Worm (Caenorhabditis elegans) whole organism, young adult: ENCODE results near the gene tag-340.
A peak's percentile ranks its signal among the peaks of the same experiment; 100 is the strongest.

Source experiments
- F39B2.1 ChIP-seq: fragments of 200-800 bp; sonication (Bioruptor generic); IDR thresholded peaks from 2 replicates; pipeline ENCODE4 v1.3.6; 2022; ENCODE audit warnings: missing genetic modification reagents, missing genetic modification characterization, missing compliant biosample characterization
- Y53F4B.3 ChIP-seq: fragments of 200-800 bp; sonication (Bioruptor generic); IDR thresholded peaks from 2 replicates; pipeline ENCODE4 v1.3.6; 2022; ENCODE audit warnings: missing genetic modification reagents, missing genetic modification characterization, missing compliant biosample characterization
- ZK185.1 ChIP-seq: sonication (generic microtip); optimal IDR thresholded peaks from 2 replicates; lab custom pipeline; 2016; ENCODE audit warnings: mild to moderate bottlenecking, missing genetic modification characterization, missing compliant biosample characterization; ENCODE audit not compliant: poor library complexity, severe bottlenecking
- ama-1 ChIP-seq, 3 experiments: fragments of 150-350 bp in 1 of 3; sonication (generic microtip) in 2 of 3; optimal IDR thresholded peaks; 2 replicates each; lab custom pipeline; 2014 to 2018; ENCODE audit warnings: missing biosample characterization in 2 of 3, missing genetic modification characterization in 2 of 3, missing genetic modification reagents in 2 of 3
- ceh-40 ChIP-seq: fragments of 200-800 bp; sonication (Bioruptor generic); IDR thresholded peaks from 2 replicates; pipeline ENCODE4 v1.3.6; 2022; ENCODE audit warnings: missing genetic modification characterization, missing compliant biosample characterization
- nfya-2 ChIP-seq: fragments of 200-800 bp; sonication (Bioruptor generic); IDR thresholded peaks from 2 replicates; pipeline ENCODE4 v1.3.6; 2022; ENCODE audit warnings: missing genetic modification reagents, missing genetic modification characterization, missing compliant biosample characterization
- snpc-3.4 ChIP-seq: sonication (generic microtip); optimal IDR thresholded peaks from 2 replicates; lab custom pipeline; 2017; ENCODE audit warnings: missing genetic modification characterization, mild to moderate bottlenecking, missing compliant biosample characterization, antibody characterized with exemption, moderate library complexity, missing genotype, missing genetic modification reagents
- snpc-4 ChIP-seq, 5 experiments: fragments of 150-350 bp in 1 of 5; sonication (generic microtip) in 4 of 5; optimal IDR thresholded peaks; 2 replicates each; lab custom pipeline; 2014 to 2018; ENCODE audit warnings: missing genetic modification characterization in 5 of 5, missing biosample characterization in 3 of 5, antibody characterized with exemption in 2 of 5, mild to moderate bottlenecking in 2 of 5, missing compliant biosample characterization in 2 of 5, missing genotype in 2 of 5, moderate library complexity in 2 of 5, missing genetic modification reagents in 1 of 5
- tlf-1 ChIP-seq: fragments of 200-800 bp; sonication (Bioruptor generic); optimal IDR thresholded peaks from 2 replicates; lab custom pipeline; 2018; ENCODE audit warnings: mild to moderate bottlenecking, missing genetic modification characterization, missing compliant biosample characterization
- unc-130 ChIP-seq: sonication (generic microtip); optimal IDR thresholded peaks from 2 replicates; lab custom pipeline; 2016; ENCODE audit warnings: missing genetic modification reagents, missing genetic modification characterization, missing compliant biosample characterization
- xnd-1 ChIP-seq: sonication (generic microtip); optimal IDR thresholded peaks from 2 replicates; lab custom pipeline; 2016; ENCODE audit warnings: missing genotype, missing genetic modification reagents, missing genetic modification characterization, missing compliant biosample characterization
- ztf-22 ChIP-seq: fragments of 200-800 bp; sonication (Bioruptor generic); optimal IDR thresholded peaks from 2 replicates; lab custom pipeline; 2018; ENCODE audit warnings: mild to moderate bottlenecking, missing genetic modification characterization, moderate library complexity, missing compliant biosample characterization
- ztf-26 ChIP-seq: sonication (generic microtip); optimal IDR thresholded peaks from 2 replicates; lab custom pipeline; 2017; ENCODE audit warnings: missing genetic modification characterization, missing compliant biosample characterization
- ztf-3 ChIP-seq: fragments of 200-800 bp; sonication (Bioruptor generic); optimal IDR thresholded peaks from 2 replicates; lab custom pipeline; 2018; ENCODE audit warnings: mild to moderate bottlenecking, missing genetic modification characterization, missing compliant biosample characterization

DNA sequence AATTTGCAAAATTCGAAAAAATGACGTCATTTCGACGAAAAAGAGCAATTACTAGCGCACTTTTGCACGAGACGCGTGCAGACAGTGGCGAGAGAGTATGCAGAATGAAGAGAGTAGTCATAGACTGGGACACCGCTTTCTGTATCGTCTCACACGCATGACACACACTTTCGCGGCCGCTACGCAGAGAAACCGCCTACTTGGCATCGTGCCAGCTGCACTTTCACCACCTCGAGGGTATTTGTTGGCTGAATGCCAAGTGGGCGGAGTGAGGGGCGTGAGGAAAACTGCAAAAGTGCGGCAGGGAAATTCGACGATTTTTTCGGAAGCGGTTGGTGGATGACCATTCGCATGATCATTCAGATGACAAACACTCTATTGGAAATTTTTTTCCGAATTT lies 580 bp upstream of the tag-340 start:
- no peak for TF ChIP-seq Y53F4B.3 (GFP tag; lab: Robert Waterston, UW)
- peak; percentile 69 for TF ChIP-seq snpc-4 (GFP tag; optimal IDR thresholded peaks at IDR 0.05; lab: Kevin White, UChicago)
- peak; percentile 77 to 91 (median 82) for TF ChIP-seq snpc-4 (tag; optimal IDR thresholded peaks at IDR 0.05; lab: Kevin White, UChicago)
- TF ChIP-seq ztf-26, result peak; percentile 99
- TF ChIP-seq ztf-3, result peak; percentile 98
- TF ChIP-seq tlf-1, result peak; percentile 98
- no peak for TF ChIP-seq F39B2.1 (GFP tag; lab: Robert Waterston, UW)
- TF ChIP-seq ztf-22 (GFP tag; lab: Kevin White, UChicago), result peak; percentile 99
- TF ChIP-seq unc-130 (GFP tag; lab: Kevin White, UChicago), result peak; percentile 9
- TF ChIP-seq ama-1 (optimal IDR thresholded peaks at IDR 0.05; lab: Kevin White, UChicago), result no peak
- TF ChIP-seq ama-1 (GFP tag; optimal IDR thresholded peaks at IDR 0.05; lab: Kevin White, UChicago), result no peak
- no peak for TF ChIP-seq xnd-1 (tag; lab: Kevin White, UChicago)
- no peak for TF ChIP-seq nfya-2 (GFP tag; lab: Robert Waterston, UW)
- no peak for TF ChIP-seq snpc-3.4 (tag; lab: Kevin White, UChicago)
- TF ChIP-seq ZK185.1 (tag; lab: Kevin White, UChicago), result peak; percentile 96
- TF ChIP-seq ceh-40 (GFP tag; lab: Robert Waterston, UW), result no peak
